Worm (Caenorhabditis elegans) whole organism, young adult: ENCODE measurements around the gene lgc-43.

ENCODE experiments used
- aptf-2 ChIP-seq: fragments of 200-800 bp; sonication (Bioruptor generic); conservative IDR thresholded peaks from 2 replicates; pipeline ENCODE4 v1.3.6; 2022; ENCODE audit warnings: missing genetic modification reagents, missing genetic modification characterization, missing compliant biosample characterization
- ccch-3 ChIP-seq: fragments of 200-800 bp; sonication (Bioruptor generic); optimal IDR thresholded peaks from 2 replicates; lab custom pipeline; 2018; ENCODE audit warnings: mild to moderate bottlenecking, missing genetic modification characterization, missing compliant biosample characterization
- cebp-1 ChIP-seq, 2 experiments: fragments of 200-800 bp in 1 of 2; sonication (Bioruptor generic) in 1 of 2; sonication (generic microtip) in 1 of 2; IDR thresholded peaks in 1 of 2; optimal IDR thresholded peaks in 1 of 2; 2 replicates each; pipeline versions ENCODE4 v1.3.6 to Lab custom; 2017 to 2022; ENCODE audit warnings: missing compliant biosample characterization in 2 of 2, missing genetic modification characterization in 2 of 2, mild to moderate bottlenecking in 1 of 2, missing genetic modification reagents in 1 of 2, moderate library complexity in 1 of 2
- ceh-27 ChIP-seq: fragments of 200-800 bp; sonication (Bioruptor generic); optimal IDR thresholded peaks from 2 replicates; lab custom pipeline; 2018; ENCODE audit warnings: mild to moderate bottlenecking, missing genetic modification characterization, moderate library complexity, missing compliant biosample characterization
- dox-1 ChIP-seq: fragments of 200-800 bp; sonication (Bioruptor generic); IDR thresholded peaks from 2 replicates; pipeline ENCODE4 v1.3.6; 2022; ENCODE audit warnings: missing genetic modification reagents, missing genetic modification characterization, missing compliant biosample characterization
- egl-44 ChIP-seq: fragments of 200-800 bp; sonication (Bioruptor generic); IDR thresholded peaks from 2 replicates; pipeline ENCODE4 v1.3.6; 2022; ENCODE audit warnings: missing genetic modification reagents, missing genetic modification characterization, missing compliant biosample characterization
- ets-4 ChIP-seq: fragments of 200-800 bp; sonication (Bioruptor generic); optimal IDR thresholded peaks from 2 replicates; lab custom pipeline; 2018; ENCODE audit warnings: mild to moderate bottlenecking, missing genetic modification characterization, missing compliant biosample characterization
- hsf-1 ChIP-seq: fragments of 200-800 bp; sonication (Bioruptor generic); IDR thresholded peaks from 2 replicates; pipeline ENCODE4 v1.3.6; 2022; ENCODE audit warnings: missing genetic modification reagents, missing genetic modification characterization, missing compliant biosample characterization
- nhr-80 ChIP-seq: sonication (generic microtip); optimal IDR thresholded peaks from 2 replicates; lab custom pipeline; 2016; ENCODE audit warnings: missing genetic modification characterization, missing compliant biosample characterization
- pha-4 ChIP-seq: fragments of 150-350 bp; sonication (generic microtip); optimal IDR thresholded peaks from 2 replicates; lab custom pipeline; 2014; ENCODE audit warnings: missing biosample characterization, missing genetic modification reagents, missing genetic modification characterization
- rec-8 ChIP-seq, 2 experiments: sonication (generic microtip); optimal IDR thresholded peaks; 2 replicates each; lab custom pipeline; 2016; ENCODE audit warnings: mild to moderate bottlenecking in 2 of 2, missing genetic modification characterization in 2 of 2, missing genetic modification reagents in 2 of 2, missing genotype in 2 of 2, missing biosample characterization in 1 of 2, missing compliant biosample characterization in 1 of 2, moderate library complexity in 1 of 2
- sea-2 ChIP-seq: fragments of 200-800 bp; sonication (Bioruptor generic); IDR thresholded peaks from 2 replicates; pipeline ENCODE4 v1.3.6; 2022; ENCODE audit warnings: missing genetic modification characterization, missing compliant biosample characterization
- tlf-1 ChIP-seq: fragments of 200-800 bp; sonication (Bioruptor generic); optimal IDR thresholded peaks from 2 replicates; lab custom pipeline; 2018; ENCODE audit warnings: mild to moderate bottlenecking, missing genetic modification characterization, missing compliant biosample characterization

ce11 chrIV:10593570-10593969, 15.1 kb downstream of the lgc-43 start, which contains the start of gene C43F9.7:
- TF ChIP-seq sea-2 (GFP tag; lab: Robert Waterston, UW) (no peak), rec-8 (tag; optimal IDR thresholded peaks at IDR 0.05; lab: Kevin White, UChicago) (no peak), tlf-1 (GFP tag; lab: Kevin White, UChicago) (no peak), ccch-3 (no peak), aptf-2 (GFP tag; lab: Robert Waterston, UW) (no peak), nhr-80 (tag; lab: Kevin White, UChicago) (no peak), pha-4 (tag; lab: Kevin White, UChicago) (no peak), ceh-27 (GFP tag; lab: Kevin White, UChicago) (no peak), dox-1 (GFP tag; lab: Robert Waterston, UW) (no peak), ets-4 (no peak), egl-44 (GFP tag; lab: Robert Waterston, UW) (no peak), cebp-1 (GFP tag; IDR thresholded peaks at IDR 0.05; lab: Robert Waterston, UW) (no peak), cebp-1 (tag; optimal IDR thresholded peaks at IDR 0.05; lab: Kevin White, UChicago) (no peak), hsf-1 (GFP tag; lab: Robert Waterston, UW) (no peak)
